Worm (Caenorhabditis elegans) whole organism, young adult: Measurements from ENCODE around the gene F26A1.4.

ENCODE experiments used
- B0261.1 ChIP-seq: sonication (generic microtip); optimal IDR thresholded peaks from 2 replicates; lab custom pipeline; 2016; ENCODE audit warnings: mild to moderate bottlenecking, missing genetic modification characterization, moderate library complexity, missing compliant biosample characterization
- C17E4.6 ChIP-seq: fragments of 200-800 bp; sonication (Bioruptor generic); IDR thresholded peaks from 2 replicates; pipeline ENCODE4 v1.3.6; 2022; ENCODE audit warnings: missing genetic modification reagents, missing genetic modification characterization, missing compliant biosample characterization
- D2030.7 ChIP-seq: fragments of 200-800 bp; sonication (Bioruptor generic); IDR thresholded peaks from 2 replicates; pipeline ENCODE4 v1.3.6; 2022; ENCODE audit warnings: missing genetic modification reagents, missing genetic modification characterization, missing compliant biosample characterization
- F33H1.4 ChIP-seq: fragments of 200-800 bp; sonication (Bioruptor generic); IDR thresholded peaks from 2 replicates; pipeline ENCODE4 v1.3.6; 2022; ENCODE audit warnings: missing genetic modification reagents, missing genetic modification characterization, missing compliant biosample characterization
- F49E8.2 ChIP-seq: sonication (generic microtip); optimal IDR thresholded peaks from 3 replicates; lab custom pipeline; 2017; ENCODE audit warnings: missing genetic modification characterization, mild to moderate bottlenecking, missing compliant biosample characterization, antibody characterized with exemption, moderate library complexity; ENCODE audit not compliant: insufficient read depth
- T07F8.4 ChIP-seq: sonication (generic microtip); optimal IDR thresholded peaks from 2 replicates; lab custom pipeline; 2016; ENCODE audit warnings: mild to moderate bottlenecking, missing genetic modification characterization, moderate library complexity, missing compliant biosample characterization
- Y53G8AR.9 ChIP-seq: fragments of 200-800 bp; sonication (Bioruptor generic); conservative IDR thresholded peaks from 2 replicates; pipeline ENCODE4 v1.3.6; 2022; ENCODE audit warnings: missing genetic modification reagents, missing genetic modification characterization, missing compliant biosample characterization
- ama-1 ChIP-seq, 3 experiments: fragments of 150-350 bp in 1 of 3; sonication (generic microtip) in 2 of 3; optimal IDR thresholded peaks; 2 replicates each; lab custom pipeline; 2014 to 2018; ENCODE audit warnings: missing biosample characterization in 2 of 3, missing genetic modification characterization in 2 of 3, missing genetic modification reagents in 2 of 3
- aptf-2 ChIP-seq: fragments of 200-800 bp; sonication (Bioruptor generic); conservative IDR thresholded peaks from 2 replicates; pipeline ENCODE4 v1.3.6; 2022; ENCODE audit warnings: missing genetic modification reagents, missing genetic modification characterization, missing compliant biosample characterization
- aptf-3 ChIP-seq: fragments of 200-800 bp; sonication (Bioruptor generic); IDR thresholded peaks from 2 replicates; pipeline ENCODE4 v1.3.6; 2022; ENCODE audit warnings: missing genetic modification characterization, missing compliant biosample characterization
- attf-5 ChIP-seq: fragments of 200-800 bp; sonication (Bioruptor generic); optimal IDR thresholded peaks from 2 replicates; lab custom pipeline; 2018; ENCODE audit warnings: mild to moderate bottlenecking, missing genetic modification characterization, missing compliant biosample characterization
- ceh-100 ChIP-seq: fragments of 200-800 bp; sonication (Bioruptor generic); IDR thresholded peaks from 2 replicates; pipeline ENCODE4 v1.3.6; 2022; ENCODE audit warnings: missing genetic modification reagents, missing genetic modification characterization, missing compliant biosample characterization
- ceh-58 ChIP-seq: fragments of 200-800 bp; sonication (Bioruptor generic); IDR thresholded peaks from 2 replicates; pipeline ENCODE4 v1.3.6; 2022; ENCODE audit warnings: missing genetic modification characterization, missing compliant biosample characterization
- ceh-91 ChIP-seq: fragments of 200-800 bp; sonication (Bioruptor generic); IDR thresholded peaks from 2 replicates; pipeline ENCODE4 v1.3.6; 2022; ENCODE audit warnings: missing genetic modification reagents, missing genetic modification characterization, missing compliant biosample characterization
- dpl-1 ChIP-seq: fragments of 150-350 bp; optimal IDR thresholded peaks from 2 replicates; lab custom pipeline; 2014; ENCODE audit warnings: missing biosample characterization, missing genetic modification reagents, missing genetic modification characterization
- efl-1 ChIP-seq: fragments of 150-350 bp; optimal IDR thresholded peaks from 2 replicates; lab custom pipeline; 2014; ENCODE audit warnings: missing biosample characterization, missing genetic modification reagents, missing genetic modification characterization
- gei-17 ChIP-seq: fragments of 200-800 bp; sonication (Bioruptor generic); optimal IDR thresholded peaks from 2 replicates; lab custom pipeline; 2018; ENCODE audit warnings: mild to moderate bottlenecking, missing genetic modification characterization, missing compliant biosample characterization
- him-1 ChIP-seq: sonication (generic microtip); optimal IDR thresholded peaks from 2 replicates; lab custom pipeline; 2016; ENCODE audit warnings: missing genotype, missing genetic modification reagents, missing genetic modification characterization, missing compliant biosample characterization
- hmg-1.2 ChIP-seq: fragments of 200-800 bp; sonication (Bioruptor generic); IDR thresholded peaks from 2 replicates; pipeline ENCODE4 v1.3.6; 2022; ENCODE audit warnings: missing genetic modification reagents, missing genetic modification characterization, missing compliant biosample characterization
- let-607 ChIP-seq, 2 experiments: fragments of 200-800 bp in 1 of 2; sonication (Bioruptor generic) in 1 of 2; sonication (generic microtip) in 1 of 2; optimal IDR thresholded peaks; 2 replicates each; lab custom pipeline; 2016 to 2018; ENCODE audit warnings: mild to moderate bottlenecking in 2 of 2, missing compliant biosample characterization in 2 of 2, missing genetic modification characterization in 2 of 2, moderate library complexity in 2 of 2, missing genotype in 1 of 2
- lin-54 ChIP-seq: fragments of 200-800 bp; sonication (Bioruptor generic); optimal IDR thresholded peaks from 2 replicates; lab custom pipeline; 2018; ENCODE audit warnings: mild to moderate bottlenecking, missing genetic modification characterization, missing compliant biosample characterization
- lsl-1 ChIP-seq: fragments of 200-800 bp; sonication (Bioruptor generic); optimal IDR thresholded peaks from 2 replicates; lab custom pipeline; 2018; ENCODE audit warnings: mild to moderate bottlenecking, missing genetic modification characterization, moderate library complexity, missing compliant biosample characterization
- madf-6 ChIP-seq: fragments of 200-800 bp; sonication (Bioruptor generic); IDR thresholded peaks from 2 replicates; pipeline ENCODE4 v1.3.6; 2022; ENCODE audit warnings: missing genetic modification reagents, missing genetic modification characterization, missing compliant biosample characterization
- madf-8 ChIP-seq: fragments of 200-800 bp; sonication (Bioruptor generic); conservative IDR thresholded peaks from 2 replicates; pipeline ENCODE4 v1.3.6; 2022; ENCODE audit warnings: missing genetic modification reagents, missing genetic modification characterization, missing compliant biosample characterization
- mcd-1 ChIP-seq: fragments of 200-800 bp; sonication (Bioruptor generic); IDR thresholded peaks from 2 replicates; pipeline ENCODE4 v1.3.6; 2022; ENCODE audit warnings: missing genetic modification reagents, missing genetic modification characterization, missing compliant biosample characterization
- nhr-120 ChIP-seq: fragments of 200-800 bp; sonication (Bioruptor generic); IDR thresholded peaks from 2 replicates; pipeline ENCODE4 v1.3.6; 2022; ENCODE audit warnings: missing genetic modification characterization, missing compliant biosample characterization
- pbrm-1 ChIP-seq: fragments of 200-800 bp; sonication (Bioruptor generic); IDR thresholded peaks from 2 replicates; pipeline ENCODE4 v1.3.6; 2022; ENCODE audit warnings: missing genetic modification reagents, missing genetic modification characterization, missing compliant biosample characterization
- pha-4 ChIP-seq: fragments of 150-350 bp; sonication (generic microtip); optimal IDR thresholded peaks from 2 replicates; lab custom pipeline; 2014; ENCODE audit warnings: missing biosample characterization, missing genetic modification reagents, missing genetic modification characterization
- rcor-1 ChIP-seq: fragments of 200-800 bp; sonication (Bioruptor generic); IDR thresholded peaks from 2 replicates; pipeline ENCODE4 v1.3.6; 2022; ENCODE audit warnings: missing genetic modification reagents, missing genetic modification characterization, missing compliant biosample characterization
- snpc-1.3 ChIP-seq: sonication (generic microtip); optimal IDR thresholded peaks from 2 replicates; lab custom pipeline; 2017; ENCODE audit warnings: missing genetic modification characterization, mild to moderate bottlenecking, missing compliant biosample characterization, antibody characterized with exemption, moderate library complexity, missing genotype, missing genetic modification reagents; ENCODE audit not compliant: insufficient read depth
- snpc-3.4 ChIP-seq: sonication (generic microtip); optimal IDR thresholded peaks from 2 replicates; lab custom pipeline; 2017; ENCODE audit warnings: missing genetic modification characterization, mild to moderate bottlenecking, missing compliant biosample characterization, antibody characterized with exemption, moderate library complexity, missing genotype, missing genetic modification reagents
- xnd-1 ChIP-seq: sonication (generic microtip); optimal IDR thresholded peaks from 2 replicates; lab custom pipeline; 2016; ENCODE audit warnings: missing genotype, missing genetic modification reagents, missing genetic modification characterization, missing compliant biosample characterization
- ztf-18 ChIP-seq: sonication (generic microtip); optimal IDR thresholded peaks from 2 replicates; lab custom pipeline; 2016; ENCODE audit warnings: missing genotype, mild to moderate bottlenecking, missing genetic modification characterization, missing compliant biosample characterization
- ztf-22 ChIP-seq: fragments of 200-800 bp; sonication (Bioruptor generic); optimal IDR thresholded peaks from 2 replicates; lab custom pipeline; 2018; ENCODE audit warnings: mild to moderate bottlenecking, missing genetic modification characterization, moderate library complexity, missing compliant biosample characterization
- ztf-28 ChIP-seq: fragments of 200-800 bp; sonication (Bioruptor generic); IDR thresholded peaks from 2 replicates; pipeline ENCODE4 v1.3.6; 2022; ENCODE audit warnings: missing genetic modification reagents, missing genetic modification characterization, missing compliant biosample characterization

The F26A1.4 gene

DNA sequence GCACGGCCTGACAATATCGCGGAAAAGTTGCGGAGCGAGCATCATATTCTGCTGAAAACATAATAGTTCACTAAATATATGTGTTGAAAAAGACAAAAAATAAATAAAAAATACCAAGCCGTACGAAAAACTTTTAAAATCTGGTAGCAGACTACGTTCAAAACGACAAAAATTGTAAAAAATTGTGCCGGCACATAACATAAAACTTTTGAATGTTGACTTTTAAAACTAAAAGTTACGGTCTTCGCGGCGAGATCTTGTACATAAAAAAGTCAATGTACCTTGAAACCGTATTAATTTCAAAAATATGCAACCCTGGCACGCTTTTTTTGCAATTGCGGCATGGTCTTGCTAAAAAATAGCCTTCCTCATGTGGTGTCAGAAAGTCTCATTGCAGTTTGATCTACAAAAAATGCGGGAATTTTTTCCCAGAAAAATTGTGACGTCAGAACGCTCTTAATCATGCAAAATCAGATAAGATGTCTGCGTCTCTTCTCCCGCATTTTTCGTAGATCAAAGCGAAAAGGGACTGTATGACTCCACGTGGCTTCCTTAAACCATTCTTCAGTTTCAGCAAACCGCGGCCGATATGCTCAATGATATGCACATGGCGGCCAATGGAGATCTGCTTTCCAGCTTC is 35.3 kb upstream of the F26A1.4 start, which contains the start of the genes gex-5 and C38D4.10:
Gene gex-5, minus strand, starts transcription at position 51 of the 640 bp plus-strand sequence.
Gene C38D4.10, plus strand, starts transcription at position 590 of the 640 bp plus-strand sequence.
- TF ChIP-seq pbrm-1 (GFP tag; lab: Robert Waterston, UW) (0 out of 2 replicates have a peak, but pooled peaks have one; percentile 21), him-1 (tag; lab: Kevin White, UChicago) (peak; percentile 12), lin-54 (GFP tag; lab: Kevin White, UChicago) (peak; percentile 43), dpl-1 (peak; percentile 24), madf-8 (GFP tag; lab: Robert Waterston, UW) (peak; percentile 56), hmg-1.2 (GFP tag; lab: Robert Waterston, UW) (peak; percentile 24; the same call in 1 of the 2 replicates), D2030.7 (GFP tag; lab: Robert Waterston, UW) (peak; percentile 62), F33H1.4 (GFP tag; lab: Robert Waterston, UW) (peak; percentile 77), rcor-1 (0 out of 2 replicates have a peak, but pooled peaks have one; percentile 12), snpc-1.3 (tag; lab: Kevin White, UChicago) (peak; percentile 12), aptf-2 (GFP tag; lab: Robert Waterston, UW) (0 out of 2 replicates have a peak, but pooled peaks have one; percentile 25), C17E4.6 (GFP tag; lab: Robert Waterston, UW) (peak; percentile 53; the same call in 1 of the 2 replicates), xnd-1 (tag; lab: Kevin White, UChicago) (peak; percentile 73), efl-1 (GFP tag; lab: Kevin White, UChicago) (peak; percentile 63), lsl-1 (peak; percentile 78), madf-6 (peak; percentile 88)

DNA sequence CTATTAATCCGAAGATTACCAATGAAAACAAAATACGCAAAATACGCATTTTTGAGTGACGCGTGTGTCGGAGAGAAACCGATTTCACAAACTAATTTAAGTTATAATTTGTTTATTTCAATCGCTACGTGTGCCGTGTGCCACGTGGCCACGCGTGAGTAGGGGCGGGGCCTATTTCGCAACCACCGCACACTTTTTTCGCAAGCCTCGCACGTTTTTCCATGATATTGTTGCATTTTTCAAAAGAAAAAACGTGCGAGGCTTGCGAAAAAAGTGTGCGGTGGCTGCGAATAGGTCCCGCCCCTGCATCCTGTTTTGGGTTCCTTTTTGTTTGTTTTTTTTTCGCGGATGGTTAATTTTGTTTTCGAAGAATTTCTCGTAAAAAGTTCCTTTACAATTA is 32.2 kb upstream of the F26A1.4 start, which contains the start of gene enu-3.2:
Gene enu-3.2, minus strand, starts transcription at position 105 of the 400 bp plus-strand sequence.
- TF ChIP-seq aptf-2 (GFP tag; lab: Robert Waterston, UW): 0 out of 2 replicates have a peak, but pooled peaks have one; percentile 33
- TF ChIP-seq ceh-91 (GFP tag; lab: Robert Waterston, UW): peak; percentile 27; the same call in 1 of the 2 replicates
- 0 out of 2 replicates have a peak, but pooled peaks have one; percentile 9 for TF ChIP-seq Y53G8AR.9
- TF ChIP-seq madf-8 (GFP tag; lab: Robert Waterston, UW): peak; percentile 33; the same call in 1 of the 2 replicates
- TF ChIP-seq D2030.7 (GFP tag; lab: Robert Waterston, UW): peak; percentile 55
- TF ChIP-seq pbrm-1 (GFP tag; lab: Robert Waterston, UW): peak; percentile 70
- TF ChIP-seq madf-6: peak; percentile 49; the same call in 1 of the 2 replicates
- peak; percentile 20; the same call in 1 of the 2 replicates for TF ChIP-seq ceh-100 (GFP tag; lab: Robert Waterston, UW)
- TF ChIP-seq mcd-1 (GFP tag; lab: Robert Waterston, UW): peak; percentile 53
- peak; percentile 35; the same call in 1 of the 2 replicates for TF ChIP-seq rcor-1
- peak; percentile 26; the same call in 1 of the 2 replicates for TF ChIP-seq hmg-1.2 (GFP tag; lab: Robert Waterston, UW)
- TF ChIP-seq F33H1.4 (GFP tag; lab: Robert Waterston, UW): peak; percentile 64
- TF ChIP-seq xnd-1 (tag; lab: Kevin White, UChicago): peak; percentile 40

DNA sequence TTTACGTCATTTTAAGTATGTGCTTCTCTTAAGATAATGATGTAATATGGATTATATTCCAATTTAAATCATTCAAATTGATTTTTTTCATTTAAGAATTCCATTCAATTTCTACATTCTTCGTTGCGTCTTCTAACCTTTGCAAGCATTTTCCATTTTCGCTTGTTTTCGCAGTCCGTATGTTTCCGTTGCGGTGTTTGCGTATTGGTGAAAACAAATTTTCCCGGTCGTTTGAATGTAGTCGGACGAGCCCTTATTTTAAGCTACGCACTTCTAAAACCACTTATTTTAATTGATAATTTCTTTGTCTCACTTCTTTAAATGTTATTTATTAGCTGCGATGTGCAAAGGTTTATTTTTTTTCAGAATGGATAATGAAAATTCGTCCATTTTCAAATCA is 31.6 kb upstream of the F26A1.4 start, which contains the start of gene mel-28:
Gene mel-28, plus strand, starts transcription at position 367 of the 400 bp plus-strand sequence.
- TF ChIP-seq let-607 (tag; optimal IDR thresholded peaks at IDR 0.05; lab: Kevin White, UChicago): no peak
- peak; percentile 33 for TF ChIP-seq attf-5 (GFP tag; lab: Kevin White, UChicago)

DNA sequence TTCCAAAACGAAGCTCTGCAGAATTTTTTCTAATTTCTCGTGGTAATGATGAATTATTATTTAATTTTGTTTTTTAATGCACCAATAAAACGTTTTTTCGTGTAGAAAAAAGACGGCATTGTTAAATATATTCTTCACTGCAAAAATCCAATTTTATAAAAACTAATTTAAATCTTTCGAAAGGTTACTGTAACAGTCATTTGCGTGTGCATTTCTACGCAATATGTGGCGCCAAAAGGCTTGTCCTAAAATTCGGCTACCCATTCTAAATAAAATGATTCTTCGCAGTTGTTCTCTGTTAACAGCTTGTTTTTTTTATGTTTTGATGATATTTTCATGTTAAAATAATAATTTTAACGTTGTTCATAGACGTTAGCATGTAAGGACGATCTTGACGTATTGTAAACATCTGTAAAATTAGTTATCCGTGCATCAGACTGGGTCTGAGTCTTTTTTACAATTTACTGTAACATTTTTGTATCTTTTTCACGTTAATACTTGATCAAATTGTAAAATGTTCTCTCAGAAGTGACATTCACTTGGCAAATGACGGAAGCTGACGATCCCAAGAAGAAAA is 24.7 kb upstream of the F26A1.4 start, which contains the start of gene mip-1:
Gene mip-1, plus strand, starts transcription at position 527 of the 577 bp plus-strand sequence.
- TF ChIP-seq dpl-1 (peak; percentile 78), madf-8 (GFP tag; lab: Robert Waterston, UW) (peak; percentile 73), ztf-22 (GFP tag; lab: Kevin White, UChicago) (no peak), ztf-28 (GFP tag; lab: Robert Waterston, UW) (no peak), aptf-3 (GFP tag; lab: Robert Waterston, UW) (no peak), ztf-18 (tag; lab: Kevin White, UChicago) (peak; percentile 10), snpc-1.3 (tag; lab: Kevin White, UChicago) (peak; percentile 19), ceh-91 (GFP tag; lab: Robert Waterston, UW) (peak; percentile 59), ceh-58 (no peak), gei-17 (GFP tag; lab: Kevin White, UChicago) (no peak), xnd-1 (tag; lab: Kevin White, UChicago) (peak; percentile 68), madf-6 (peak; percentile 88), D2030.7 (GFP tag; lab: Robert Waterston, UW) (peak; percentile 46), B0261.1 (tag; lab: Kevin White, UChicago) (no peak), F49E8.2 (tag; lab: Kevin White, UChicago) (peak; percentile 51), nhr-120 (no peak), T07F8.4 (tag; lab: Kevin White, UChicago) (no peak), lsl-1 (peak; percentile 90), snpc-3.4 (peak; percentile 65), pha-4 (no peak), F33H1.4 (GFP tag; lab: Robert Waterston, UW) (peak; percentile 77), lin-54 (GFP tag; lab: Kevin White, UChicago) (peak; percentile 84), ama-1 (optimal IDR thresholded peaks at IDR 0.05; lab: Kevin White, UChicago) (no peak), ama-1 (GFP tag; optimal IDR thresholded peaks at IDR 0.05; lab: Kevin White, UChicago) (no peak), ceh-100 (GFP tag; lab: Robert Waterston, UW) (no peak)
